Worm (Caenorhabditis elegans) whole organism, late embryonic: ENCODE data around the gene F42A10.5.

Experiments used
- ama-1 ChIP-seq: fragments of 150-350 bp; optimal IDR thresholded peaks from 2 replicates; lab custom pipeline; 2014
- fax-1 ChIP-seq: sonication (generic microtip); optimal IDR thresholded peaks from 2 replicates; lab custom pipeline; 2016; ENCODE audit warnings: missing genotype, missing genetic modification characterization, missing compliant biosample characterization
- syd-9 ChIP-seq: sonication (generic microtip); optimal IDR thresholded peaks from 2 replicates; lab custom pipeline; 2016; ENCODE audit warnings: mild to moderate bottlenecking, missing genetic modification characterization, moderate library complexity, missing compliant biosample characterization

ce11 chrIII:6123647-6124046 is 49.6 kb downstream of the F42A10.5 start:
- TF ChIP-seq syd-9 (tag; lab: Kevin White, UChicago), result no peak
- no peak for TF ChIP-seq ama-1 (lab: Kevin White, UChicago)
- no peak for TF ChIP-seq fax-1
